Worm (Caenorhabditis elegans): ENCODE measurements around the gene clc-9.

- TF ChIP-seq aly-2 (tag; optimal IDR thresholded peaks at IDR 0.05) (no peak), lsy-2 (tag; optimal IDR thresholded peaks at IDR 0.05) (no peak), nhr-237 (tag; optimal IDR thresholded peaks at IDR 0.05) (no peak), mbf-1 (tag; optimal IDR thresholded peaks at IDR 0.05) (no peak), ceh-82 (tag; optimal IDR thresholded peaks at IDR 0.05) (no peak), nhr-23 (tag; optimal IDR thresholded peaks at IDR 0.05) (no peak), egl-27 (tag; optimal IDR thresholded peaks at IDR 0.05) (no peak), R02D3.7 (tag; optimal IDR thresholded peaks at IDR 0.05) (no peak), nhr-77 (tag; optimal IDR thresholded peaks at IDR 0.05) (no peak), unc-39 (tag; optimal IDR thresholded peaks at IDR 0.05) (no peak), Y55F3AM.14 (GFP tag; optimal IDR thresholded peaks at IDR 0.05) (no peak)
Observed at ce11 chrIV:11146492-11146891, 33.8 kb downstream of the clc-9 start.
